Fruit fly (Drosophila melanogaster) whole organism, larva: ENCODE measurements around the gene CG33271.

Experiments used
- noc ChIP-seq: fragments of 200-800 bp; sonication (Bioruptor generic); optimal IDR thresholded peaks from 3 replicates; lab custom pipeline; 2019; ENCODE audit warnings: missing biosample characterization, mild to moderate bottlenecking, missing genetic modification characterization, moderate library complexity

CG33271 gene

dm6 chr3L:11577395-11577794 lies at the start of gene CG33271:
CG33271 (minus strand) TSS chr3L:11577495.
- no peak for TF ChIP-seq noc (tag; lab: Kevin White, UChicago)

dm6 chr3L:11626229-11626826 lies 49.0 kb upstream of the CG33271 start, which contains the start of gene PCID2:
PCID2 (plus strand) TSS chr3L:11626441.
- no peak for TF ChIP-seq noc (tag; lab: Kevin White, UChicago)

dm6 chr3L:11625634-11626175 lies 48.4 kb upstream of the CG33271 start, which contains the start of gene CG6083:
CG6083 (minus strand) TSS chr3L:11626125.
- TF ChIP-seq noc (tag; lab: Kevin White, UChicago) = no peak

- no peak for TF ChIP-seq noc (tag; lab: Kevin White, UChicago)
These were observed 47.0 kb upstream of the CG33271 start, which contains the start of gene Akr1B for dm6 chr3L:11624281-11624680. Akr1B (minus strand) TSS chr3L:11624381.

- TF ChIP-seq noc (tag; lab: Kevin White, UChicago) = peak; percentile 19
These were observed 46.1 kb upstream of the CG33271 start for dm6 chr3L:11623245-11623883.

- TF ChIP-seq noc (tag; lab: Kevin White, UChicago) = no peak
These were observed 45.5 kb upstream of the CG33271 start for dm6 chr3L:11622750-11623149.

dm6 chr3L:11620001-11620400 lies 42.7 kb upstream of the CG33271 start, which contains the start of gene Muc68Ca:
Muc68Ca (minus strand) TSS chr3L:11620101.
- TF ChIP-seq noc (tag; lab: Kevin White, UChicago) = no peak

- TF ChIP-seq noc (tag; lab: Kevin White, UChicago) = no peak
These were observed 32.5 kb upstream of the CG33271 start, which contains the start of gene CG42832 for dm6 chr3L:11609835-11610234. CG42832 (plus strand) TSS chr3L:11610135.

- no peak for TF ChIP-seq noc (tag; lab: Kevin White, UChicago)
These were observed 32.0 kb upstream of the CG33271 start, which contains the start of gene Duba for dm6 chr3L:11609153-11609809. Duba (minus strand) TSS chr3L:11609465.

dm6 chr3L:11604227-11604626 lies 26.9 kb upstream of the CG33271 start:
- TF ChIP-seq noc (tag; lab: Kevin White, UChicago) = no peak

- no peak for TF ChIP-seq noc (tag; lab: Kevin White, UChicago)
These were observed 24.7 kb upstream of the CG33271 start for dm6 chr3L:11602040-11602439.

dm6 chr3L:11601133-11601532 lies 23.8 kb upstream of the CG33271 start:
- TF ChIP-seq noc (tag; lab: Kevin White, UChicago) = no peak

dm6 chr3L:11599965-11600420 lies 22.7 kb upstream of the CG33271 start, which contains the start of the genes CG14137 and CG46394:
CG14137 (minus strand) TSS chr3L:11600065.
CG46394 (plus strand) TSS chr3L:11600370.
- TF ChIP-seq noc (tag; lab: Kevin White, UChicago) = no peak

- no peak for TF ChIP-seq noc (tag; lab: Kevin White, UChicago)
These were observed 22.0 kb upstream of the CG33271 start for dm6 chr3L:11599255-11599654.

- TF ChIP-seq noc (tag; lab: Kevin White, UChicago) = no peak
These were observed 19.4 kb upstream of the CG33271 start, which contains the start of gene CG7368 for dm6 chr3L:11596585-11597252. CG7368 (plus strand) TSS chr3L:11597202.
